Fruit fly (Drosophila melanogaster) whole organism, wandering third instar larva: Measurements from ENCODE around the gene PXo.

Source experiments
- Dfd ChIP-seq: fragments of >200 bp; optimal IDR thresholded peaks from 2 replicates; lab custom pipeline; 2017; ENCODE audit warnings: missing biosample characterization, missing genetic modification characterization
- Dif ChIP-seq: fragments of 200-275, 200-300 bp; sonication (Bioruptor generic); optimal IDR thresholded peaks from 2 replicates; lab custom pipeline; 2018; ENCODE audit warnings: missing biosample characterization, missing genetic modification characterization; ENCODE audit not compliant: partially characterized antibody
- Hr78 ChIP-seq: fragments of >200 bp; optimal IDR thresholded peaks from 2 replicates; lab custom pipeline; 2017; ENCODE audit warnings: missing biosample characterization, missing genetic modification characterization
- Mio ChIP-seq: sonication (Bioruptor generic); optimal IDR thresholded peaks from 2 replicates; lab custom pipeline; 2016; ENCODE audit warnings: missing biosample characterization, missing genetic modification characterization
- Myc ChIP-seq: fragments of >200 bp; optimal IDR thresholded peaks from 2 replicates; lab custom pipeline; 2017
- brk ChIP-seq: fragments of 200-800 bp; sonication (Bioruptor generic); optimal IDR thresholded peaks from 2 replicates; lab custom pipeline; 2016; ENCODE audit warnings: missing biosample characterization, mild to moderate bottlenecking, missing genetic modification characterization
- foxo ChIP-seq, 2 experiments: fragments of 200-800 bp; sonication (Bioruptor generic); optimal IDR thresholded peaks; 2 replicates in 1 of 2; 3 replicates in 1 of 2; lab custom pipeline; 2016 to 2017; ENCODE audit warnings: missing biosample characterization in 2 of 2, missing genetic modification characterization in 2 of 2
- h ChIP-seq: fragments of 200-800 bp; sonication (Bioruptor generic); optimal IDR thresholded peaks from 3 replicates; lab custom pipeline; 2016; ENCODE audit warnings: missing biosample characterization, mild to moderate bottlenecking, missing genetic modification characterization
- psq ChIP-seq: fragments of 200-800 bp; sonication (Bioruptor generic); optimal IDR thresholded peaks from 3 replicates; lab custom pipeline; 2017; ENCODE audit warnings: missing biosample characterization, mild to moderate bottlenecking, missing genetic modification characterization, moderate library complexity
- rgr ChIP-seq: fragments of 200-800 bp; sonication (Bioruptor generic); optimal IDR thresholded peaks from 3 replicates; lab custom pipeline; 2016; ENCODE audit warnings: missing biosample characterization, mild to moderate bottlenecking, missing genetic modification characterization
- usp ChIP-seq: fragments of >200 bp; optimal IDR thresholded peaks from 2 replicates; lab custom pipeline; 2017; ENCODE audit warnings: missing biosample characterization, missing genetic modification characterization

dm6 chr3L:5869614-5870204, 51.4 kb downstream of the PXo start:
- peak; percentile 41 for TF ChIP-seq rgr (GFP tag; lab: Kevin White, UChicago)
- TF ChIP-seq Dfd, result no peak
- TF ChIP-seq Mio (GFP tag; lab: Kevin White, UChicago), result no peak
- no peak for TF ChIP-seq usp
- peak; percentile 45 for TF ChIP-seq Dif (GFP tag; lab: Kevin White, UChicago)
- no peak for TF ChIP-seq Hr78
- peak; percentile 81 for TF ChIP-seq Myc (lab: Kevin White, UChicago)
- no peak for TF ChIP-seq brk (GFP tag; lab: Kevin White, UChicago)
- no peak for TF ChIP-seq h
- TF ChIP-seq foxo (GFP tag; optimal IDR thresholded peaks at IDR 0.05; lab: Kevin White, UChicago), result peak in 1 of 2 experiments; percentile 60
- TF ChIP-seq psq, result peak; percentile 42
